Worm (Caenorhabditis elegans): ENCODE results near the gene F41H10.2.
A peak's percentile ranks its signal among the peaks of the same experiment; 100 is the strongest.

The F41H10.2 gene

ce11 chrIV:5369414-5369813 is 12.0 kb upstream of the F41H10.2 start, which contains the start of gene F41H10.3:
TSS of gene F41H10.3 (plus strand) at chrIV:5369801.
- TF ChIP-seq nhr-77 (tag; optimal IDR thresholded peaks at IDR 0.05) (no peak), fos-1 (tag; optimal IDR thresholded peaks at IDR 0.05) (no peak), egl-5 (tag; optimal IDR thresholded peaks at IDR 0.05) (no peak), ceh-9 (tag; optimal IDR thresholded peaks at IDR 0.05) (no peak), ceh-82 (tag; optimal IDR thresholded peaks at IDR 0.05) (no peak), elt-2 (tag; optimal IDR thresholded peaks at IDR 0.05) (no peak), nhr-237 (tag; optimal IDR thresholded peaks at IDR 0.05) (no peak), nhr-12 (tag; optimal IDR thresholded peaks at IDR 0.05) (no peak), unc-62 (GFP tag; optimal IDR thresholded peaks at IDR 0.05) (no peak)

ce11 chrIV:5370914-5371313 is 10.5 kb upstream of the F41H10.2 start:
- TF ChIP-seq ceh-28 (tag; optimal IDR thresholded peaks at IDR 0.05) = no peak
- TF ChIP-seq nhr-23 (tag; optimal IDR thresholded peaks at IDR 0.05) = peak; percentile 42
- no peak for TF ChIP-seq nhr-28 (tag; optimal IDR thresholded peaks at IDR 0.05)
- TF ChIP-seq ztf-11 (tag; optimal IDR thresholded peaks at IDR 0.05) = no peak
- TF ChIP-seq unc-62 (GFP tag; optimal IDR thresholded peaks at IDR 0.05) = no peak
- TF ChIP-seq fkh-2 (tag; optimal IDR thresholded peaks at IDR 0.05) = no peak
- TF ChIP-seq elt-2 (tag; optimal IDR thresholded peaks at IDR 0.05) = no peak
- TF ChIP-seq nfya-1 (tag; optimal IDR thresholded peaks at IDR 0.05; ENCODE audit: insufficient read depth) = peak; percentile 40
- no peak for TF ChIP-seq ama-1 (optimal IDR thresholded peaks at IDR 0.05)
- no peak for TF ChIP-seq unc-39 (tag; optimal IDR thresholded peaks at IDR 0.05)

ce11 chrIV:5374321-5374720 is 7.1 kb upstream of the F41H10.2 start:
- TF ChIP-seq ceh-28 (tag; optimal IDR thresholded peaks at IDR 0.05) (peak; percentile 27), fos-1 (tag; optimal IDR thresholded peaks at IDR 0.05) (peak; percentile 57), ztf-11 (tag; optimal IDR thresholded peaks at IDR 0.05) (no peak), unc-62 (GFP tag; optimal IDR thresholded peaks at IDR 0.05) (no peak), ceh-82 (tag; optimal IDR thresholded peaks at IDR 0.05) (no peak), elt-2 (tag; optimal IDR thresholded peaks at IDR 0.05) (peak; percentile 55), mdl-1 (tag; optimal IDR thresholded peaks at IDR 0.05) (no peak), pha-4 (tag; optimal IDR thresholded peaks at IDR 0.05) (no peak), eor-1 (tag; optimal IDR thresholded peaks at IDR 0.05) (no peak), nhr-77 (tag; optimal IDR thresholded peaks at IDR 0.05) (peak; percentile 13), sea-2 (GFP tag; optimal IDR thresholded peaks at IDR 0.05) (no peak), ceh-9 (tag; optimal IDR thresholded peaks at IDR 0.05) (no peak), ZK546.5 (tag; optimal IDR thresholded peaks at IDR 0.05) (no peak)

- TF ChIP-seq daf-12 (tag; optimal IDR thresholded peaks at IDR 0.05) (no peak), eor-1 (tag; optimal IDR thresholded peaks at IDR 0.05) (no peak), elt-1 (tag; optimal IDR thresholded peaks at IDR 0.05) (no peak), ztf-4 (tag; optimal IDR thresholded peaks at IDR 0.05) (no peak), zag-1 (tag; optimal IDR thresholded peaks at IDR 0.05) (no peak), unc-39 (tag; optimal IDR thresholded peaks at IDR 0.05) (no peak), egl-5 (tag; optimal IDR thresholded peaks at IDR 0.05) (no peak), snpc-4 (tag; optimal IDR thresholded peaks at IDR 0.05) (no peak), aly-2 (tag; optimal IDR thresholded peaks at IDR 0.05) (no peak), ceh-82 (tag; optimal IDR thresholded peaks at IDR 0.05) (no peak), lin-15B (tag; optimal IDR thresholded peaks at IDR 0.05) (no peak), nhr-76 (tag; optimal IDR thresholded peaks at IDR 0.05) (no peak), fos-1 (tag; optimal IDR thresholded peaks at IDR 0.05) (no peak), unc-62 (GFP tag; optimal IDR thresholded peaks at IDR 0.05) (no peak), ceh-16 (tag; optimal IDR thresholded peaks at IDR 0.05) (no peak), tbx-2 (tag; optimal IDR thresholded peaks at IDR 0.05) (no peak), nhr-28 (tag; optimal IDR thresholded peaks at IDR 0.05) (no peak), hmg-11 (tag; optimal IDR thresholded peaks at IDR 0.05) (no peak), mml-1 (tag; optimal IDR thresholded peaks at IDR 0.05) (no peak)
Measured at ce11 chrIV:5374946-5375345, 6.5 kb upstream of the F41H10.2 start.

- TF ChIP-seq nhr-237 (tag; optimal IDR thresholded peaks at IDR 0.05) (no peak), lsy-12 (tag; optimal IDR thresholded peaks at IDR 0.05) (no peak), pqm-1 (tag; optimal IDR thresholded peaks at IDR 0.05) (peak; percentile 52), ztf-11 (tag; optimal IDR thresholded peaks at IDR 0.05) (no peak), ztf-4 (tag; optimal IDR thresholded peaks at IDR 0.05) (no peak), elt-2 (tag; optimal IDR thresholded peaks at IDR 0.05) (peak; percentile 91), nhr-23 (tag; optimal IDR thresholded peaks at IDR 0.05) (no peak), unc-39 (tag; optimal IDR thresholded peaks at IDR 0.05) (no peak), ceh-28 (tag; optimal IDR thresholded peaks at IDR 0.05) (no peak), lin-39 (tag; optimal IDR thresholded peaks at IDR 0.05) (no peak), tbx-2 (tag; optimal IDR thresholded peaks at IDR 0.05) (no peak), pha-4 (tag; optimal IDR thresholded peaks at IDR 0.05) (peak; percentile 47)
Measured at ce11 chrIV:5377062-5377461, 4.4 kb upstream of the F41H10.2 start, which contains the start of gene elo-5. TSS of gene elo-5 (minus strand) at chrIV:5377117.
